Worm (Caenorhabditis elegans) whole organism, dauer: Measurements from ENCODE around the gene F55G11.1.

Source experiments
- unc-62 ChIP-seq: sonication (generic microtip); optimal IDR thresholded peaks from 2 replicates; lab custom pipeline; 2017; ENCODE audit warnings: missing biosample characterization, missing genetic modification reagents, missing genetic modification characterization

The F55G11.1 gene

ce11 chrIV:12906529-12906928 lies 39.9 kb downstream of the F55G11.1 start, which contains the start of gene K08D8.3:
TSS of gene K08D8.3 (minus strand) at chrIV:12906659.
- TF ChIP-seq unc-62, result no peak

ce11 chrIV:12903687-12904086 lies 42.7 kb downstream of the F55G11.1 start:
- no peak for TF ChIP-seq unc-62

- no peak for TF ChIP-seq unc-62
These were observed 43.8 kb downstream of the F55G11.1 start, which contains the start of gene K08D8.2 for ce11 chrIV:12902430-12903110. TSS of gene K08D8.2 (plus strand) at chrIV:12903060.

ce11 chrIV:12901602-12902001 lies 44.8 kb downstream of the F55G11.1 start:
- TF ChIP-seq unc-62, result no peak

- no peak for TF ChIP-seq unc-62
These were observed 46.1 kb downstream of the F55G11.1 start, which contains the start of gene K08D8.10 for ce11 chrIV:12900267-12900666. TSS of gene K08D8.10 (plus strand) at chrIV:12900567.

ce11 chrIV:12899392-12899791 lies 47.0 kb downstream of the F55G11.1 start, which contains the start of gene K08D8.9:
TSS of gene K08D8.9 (plus strand) at chrIV:12899692.
- TF ChIP-seq unc-62, result no peak

- TF ChIP-seq unc-62, result no peak
These were observed 47.6 kb downstream of the F55G11.1 start for ce11 chrIV:12898823-12899222.

- TF ChIP-seq unc-62, result no peak
These were observed 49.2 kb downstream of the F55G11.1 start for ce11 chrIV:12897146-12897545.

ce11 chrIV:12896371-12896882 lies 50.0 kb downstream of the F55G11.1 start, which contains the start of gene K08D8.7:
TSS of gene K08D8.7 (plus strand) at chrIV:12896832.
- TF ChIP-seq unc-62, result no peak

- no peak for TF ChIP-seq unc-62
These were observed 51.4 kb downstream of the F55G11.1 start, which contains the start of gene K08D8.11 for ce11 chrIV:12894996-12895395. TSS of gene K08D8.11 (plus strand) at chrIV:12895296.
